Worm (Caenorhabditis elegans) whole organism, young adult: ENCODE data around the gene F58B4.5.
A peak's percentile ranks its signal among the peaks of the same experiment; 100 is the strongest.

ENCODE experiments used
- B0019.2 ChIP-seq: fragments of 200-800 bp; sonication (Bioruptor generic); conservative IDR thresholded peaks from 2 replicates; pipeline ENCODE4 v1.3.6; 2022; ENCODE audit warnings: missing genetic modification reagents, missing genetic modification characterization, missing compliant biosample characterization
- F22D6.2 ChIP-seq: sonication (generic microtip); optimal IDR thresholded peaks from 2 replicates; lab custom pipeline; 2016; ENCODE audit warnings: mild to moderate bottlenecking, missing genetic modification characterization, missing compliant biosample characterization
- F23B12.7 ChIP-seq: sonication (generic microtip); optimal IDR thresholded peaks from 2 replicates; lab custom pipeline; 2017; ENCODE audit warnings: missing genetic modification characterization, mild to moderate bottlenecking, missing compliant biosample characterization, antibody characterized with exemption, moderate library complexity; ENCODE audit not compliant: insufficient read depth
- F37B4.10 ChIP-seq: fragments of 200-800 bp; sonication (Bioruptor generic); IDR thresholded peaks from 2 replicates; pipeline ENCODE4 v1.3.6; 2022; ENCODE audit warnings: missing genetic modification characterization, missing compliant biosample characterization
- F49E8.2 ChIP-seq: sonication (generic microtip); optimal IDR thresholded peaks from 3 replicates; lab custom pipeline; 2017; ENCODE audit warnings: missing genetic modification characterization, mild to moderate bottlenecking, missing compliant biosample characterization, antibody characterized with exemption, moderate library complexity; ENCODE audit not compliant: insufficient read depth
- F57A8.1 ChIP-seq: fragments of 200-800 bp; sonication (Bioruptor generic); optimal IDR thresholded peaks from 2 replicates; lab custom pipeline; 2018; ENCODE audit warnings: mild to moderate bottlenecking, missing genetic modification characterization, moderate library complexity, missing compliant biosample characterization
- K12H6.12 ChIP-seq: fragments of 200-800 bp; sonication (Bioruptor generic); optimal IDR thresholded peaks from 2 replicates; lab custom pipeline; 2018; ENCODE audit warnings: mild to moderate bottlenecking, missing genetic modification characterization, missing compliant biosample characterization
- T07F8.4 ChIP-seq: sonication (generic microtip); optimal IDR thresholded peaks from 2 replicates; lab custom pipeline; 2016; ENCODE audit warnings: mild to moderate bottlenecking, missing genetic modification characterization, moderate library complexity, missing compliant biosample characterization
- T26A5.8 ChIP-seq: sonication (generic microtip); optimal IDR thresholded peaks from 2 replicates; lab custom pipeline; 2016; ENCODE audit warnings: missing genetic modification characterization, missing compliant biosample characterization
- Y53G8AR.9 ChIP-seq: fragments of 200-800 bp; sonication (Bioruptor generic); conservative IDR thresholded peaks from 2 replicates; pipeline ENCODE4 v1.3.6; 2022; ENCODE audit warnings: missing genetic modification reagents, missing genetic modification characterization, missing compliant biosample characterization
- Y95B8A.8 ChIP-seq: fragments of 200-800 bp; sonication (Bioruptor generic); IDR thresholded peaks from 2 replicates; pipeline ENCODE4 v1.3.6; 2022; ENCODE audit warnings: missing genetic modification reagents, missing genetic modification characterization, missing compliant biosample characterization
- ZK185.1 ChIP-seq: sonication (generic microtip); optimal IDR thresholded peaks from 2 replicates; lab custom pipeline; 2016; ENCODE audit warnings: mild to moderate bottlenecking, missing genetic modification characterization, missing compliant biosample characterization; ENCODE audit not compliant: poor library complexity, severe bottlenecking
- aptf-2 ChIP-seq: fragments of 200-800 bp; sonication (Bioruptor generic); conservative IDR thresholded peaks from 2 replicates; pipeline ENCODE4 v1.3.6; 2022; ENCODE audit warnings: missing genetic modification reagents, missing genetic modification characterization, missing compliant biosample characterization
- atf-7 ChIP-seq: sonication (generic microtip); optimal IDR thresholded peaks from 2 replicates; lab custom pipeline; 2017; ENCODE audit warnings: mild to moderate bottlenecking, missing genetic modification characterization, missing compliant biosample characterization
- athp-1 ChIP-seq: sonication (generic microtip); optimal IDR thresholded peaks from 2 replicates; lab custom pipeline; 2017; ENCODE audit warnings: mild to moderate bottlenecking, missing genetic modification characterization, missing compliant biosample characterization
- attf-5 ChIP-seq: fragments of 200-800 bp; sonication (Bioruptor generic); optimal IDR thresholded peaks from 2 replicates; lab custom pipeline; 2018; ENCODE audit warnings: mild to moderate bottlenecking, missing genetic modification characterization, missing compliant biosample characterization
- bed-1 ChIP-seq: fragments of 200-800 bp; sonication (Bioruptor generic); IDR thresholded peaks from 2 replicates; pipeline ENCODE4 v1.3.6; 2022; ENCODE audit warnings: missing genetic modification reagents, missing genetic modification characterization, missing compliant biosample characterization
- cebp-1 ChIP-seq, 2 experiments: fragments of 200-800 bp in 1 of 2; sonication (Bioruptor generic) in 1 of 2; sonication (generic microtip) in 1 of 2; IDR thresholded peaks in 1 of 2; optimal IDR thresholded peaks in 1 of 2; 2 replicates each; pipeline versions ENCODE4 v1.3.6 to Lab custom; 2017 to 2022; ENCODE audit warnings: missing compliant biosample characterization in 2 of 2, missing genetic modification characterization in 2 of 2, mild to moderate bottlenecking in 1 of 2, missing genetic modification reagents in 1 of 2, moderate library complexity in 1 of 2
- ceh-40 ChIP-seq: fragments of 200-800 bp; sonication (Bioruptor generic); IDR thresholded peaks from 2 replicates; pipeline ENCODE4 v1.3.6; 2022; ENCODE audit warnings: missing genetic modification characterization, missing compliant biosample characterization
- hlh-26 ChIP-seq: fragments of 200-800 bp; sonication (Bioruptor generic); conservative IDR thresholded peaks from 2 replicates; pipeline ENCODE4 v1.3.6; 2022; ENCODE audit warnings: missing genetic modification reagents, missing genetic modification characterization, missing compliant biosample characterization
- hsf-1 ChIP-seq: fragments of 200-800 bp; sonication (Bioruptor generic); IDR thresholded peaks from 2 replicates; pipeline ENCODE4 v1.3.6; 2022; ENCODE audit warnings: missing genetic modification reagents, missing genetic modification characterization, missing compliant biosample characterization
- let-526 ChIP-seq: fragments of 200-800 bp; sonication (Bioruptor generic); IDR thresholded peaks from 2 replicates; pipeline ENCODE4 v1.3.6; 2022; ENCODE audit warnings: missing genetic modification reagents, missing genetic modification characterization, missing compliant biosample characterization
- let-607 ChIP-seq, 2 experiments: fragments of 200-800 bp in 1 of 2; sonication (Bioruptor generic) in 1 of 2; sonication (generic microtip) in 1 of 2; optimal IDR thresholded peaks; 2 replicates each; lab custom pipeline; 2016 to 2018; ENCODE audit warnings: mild to moderate bottlenecking in 2 of 2, missing compliant biosample characterization in 2 of 2, missing genetic modification characterization in 2 of 2, moderate library complexity in 2 of 2, missing genotype in 1 of 2
- lir-1 ChIP-seq: fragments of 200-800 bp; sonication (Bioruptor generic); conservative IDR thresholded peaks from 2 replicates; pipeline ENCODE4 v1.3.6; 2022; ENCODE audit warnings: missing genetic modification reagents, missing genetic modification characterization, missing compliant biosample characterization
- madf-10 ChIP-seq: sonication (generic microtip); optimal IDR thresholded peaks from 2 replicates; lab custom pipeline; 2016; ENCODE audit warnings: mild to moderate bottlenecking, missing genetic modification characterization, missing compliant biosample characterization
- madf-3 ChIP-seq: fragments of 200-800 bp; sonication (Bioruptor generic); IDR thresholded peaks from 2 replicates; pipeline ENCODE4 v1.3.6; 2022; ENCODE audit warnings: missing genetic modification reagents, missing genetic modification characterization, missing compliant biosample characterization
- madf-6 ChIP-seq: fragments of 200-800 bp; sonication (Bioruptor generic); IDR thresholded peaks from 2 replicates; pipeline ENCODE4 v1.3.6; 2022; ENCODE audit warnings: missing genetic modification reagents, missing genetic modification characterization, missing compliant biosample characterization
- nhr-27 ChIP-seq: fragments of 200-800 bp; sonication (Bioruptor generic); optimal IDR thresholded peaks from 2 replicates; lab custom pipeline; 2018; ENCODE audit warnings: mild to moderate bottlenecking, missing genetic modification characterization, moderate library complexity, missing compliant biosample characterization
- pha-4 ChIP-seq: fragments of 150-350 bp; sonication (generic microtip); optimal IDR thresholded peaks from 2 replicates; lab custom pipeline; 2014; ENCODE audit warnings: missing biosample characterization, missing genetic modification reagents, missing genetic modification characterization
- rpc-1 ChIP-seq, 2 experiments: fragments of 150-350 bp in 1 of 2; sonication (generic microtip) in 1 of 2; optimal IDR thresholded peaks; 2 replicates each; lab custom pipeline; 2014 to 2018; ENCODE audit warnings: missing biosample characterization in 1 of 2, missing genetic modification characterization in 1 of 2, missing genetic modification reagents in 1 of 2, missing genotype in 1 of 2
- snpc-1.1 ChIP-seq: sonication (generic microtip); optimal IDR thresholded peaks from 2 replicates; lab custom pipeline; 2017; ENCODE audit warnings: missing genetic modification characterization, mild to moderate bottlenecking, missing compliant biosample characterization, antibody characterized with exemption, moderate library complexity, missing genotype, missing genetic modification reagents; ENCODE audit not compliant: insufficient read depth
- somi-1 ChIP-seq: fragments of 200-800 bp; sonication (Bioruptor generic); optimal IDR thresholded peaks from 2 replicates; lab custom pipeline; 2018; ENCODE audit warnings: mild to moderate bottlenecking, missing genetic modification characterization, missing compliant biosample characterization
- sptf-2 ChIP-seq: fragments of 200-800 bp; sonication (Bioruptor generic); optimal IDR thresholded peaks from 2 replicates; lab custom pipeline; 2018; ENCODE audit warnings: mild to moderate bottlenecking, missing genetic modification characterization, missing compliant biosample characterization
- unc-130 ChIP-seq: sonication (generic microtip); optimal IDR thresholded peaks from 2 replicates; lab custom pipeline; 2016; ENCODE audit warnings: missing genetic modification reagents, missing genetic modification characterization, missing compliant biosample characterization
- ztf-22 ChIP-seq: fragments of 200-800 bp; sonication (Bioruptor generic); optimal IDR thresholded peaks from 2 replicates; lab custom pipeline; 2018; ENCODE audit warnings: mild to moderate bottlenecking, missing genetic modification characterization, moderate library complexity, missing compliant biosample characterization

The F58B4.5 gene

ce11 chrV:10967594-10968273 is 35.2 kb downstream of the F58B4.5 start (continued):
- TF ChIP-seq attf-5 (GFP tag; lab: Kevin White, UChicago) = peak; percentile 24
- TF ChIP-seq atf-7 (tag; lab: Kevin White, UChicago) = peak; percentile 78
- TF ChIP-seq Y53G8AR.9 = 0 out of 2 replicates have a peak, but pooled peaks have one; percentile 66
- no peak for TF ChIP-seq F37B4.10 (GFP tag; lab: Robert Waterston, UW)
- TF ChIP-seq hlh-26 (GFP tag; lab: Robert Waterston, UW) = no peak
- peak; percentile 51 for TF ChIP-seq unc-130
- peak; percentile 38 for TF ChIP-seq T07F8.4
- TF ChIP-seq madf-6 (GFP tag; lab: Robert Waterston, UW) = peak; percentile 69
- no peak for TF ChIP-seq lir-1 (GFP tag; lab: Robert Waterston, UW)
- peak; percentile 27 for TF ChIP-seq ZK185.1
- TF ChIP-seq cebp-1 (GFP tag; IDR thresholded peaks at IDR 0.05; lab: Robert Waterston, UW) = no peak
- TF ChIP-seq cebp-1 (tag; optimal IDR thresholded peaks at IDR 0.05; lab: Kevin White, UChicago) = no peak
- peak; percentile 37; the same call in 1 of the 2 replicates for TF ChIP-seq Y95B8A.8 (GFP tag; lab: Robert Waterston, UW)
- TF ChIP-seq aptf-2 (GFP tag; lab: Robert Waterston, UW) = no peak
- TF ChIP-seq somi-1 = no peak
- peak; percentile 89 for TF ChIP-seq pha-4 (tag; lab: Kevin White, UChicago)
- peak; percentile 41 for TF ChIP-seq ztf-22 (GFP tag; lab: Kevin White, UChicago)
- TF ChIP-seq let-607 (tag; optimal IDR thresholded peaks at IDR 0.05; lab: Kevin White, UChicago) = peak; percentile 98 to 99
- TF ChIP-seq, all 124 proteins: peak for 38

ce11 chrV:10970070-10970469 is 37.6 kb downstream of the F58B4.5 start, which contains the start of gene F17C11.22:
Gene F17C11.22, minus strand, starts transcription at chrV:10970170.
- no peak for TF ChIP-seq rpc-1 (optimal IDR thresholded peaks at IDR 0.05; lab: Kevin White, UChicago)
- no peak for TF ChIP-seq rpc-1 (tag; optimal IDR thresholded peaks at IDR 0.05; lab: Kevin White, UChicago)
- TF ChIP-seq Y95B8A.8 (GFP tag; lab: Robert Waterston, UW) = no peak
- no peak for TF ChIP-seq bed-1 (GFP tag; lab: Robert Waterston, UW)
- TF ChIP-seq sptf-2 (GFP tag; lab: Kevin White, UChicago) = no peak
- no peak for TF ChIP-seq madf-3 (GFP tag; lab: Robert Waterston, UW)
- TF ChIP-seq cebp-1 (GFP tag; IDR thresholded peaks at IDR 0.05; lab: Robert Waterston, UW) = no peak
- TF ChIP-seq cebp-1 (tag; optimal IDR thresholded peaks at IDR 0.05; lab: Kevin White, UChicago) = no peak
- no peak for TF ChIP-seq ceh-40
- TF ChIP-seq snpc-1.1 (tag; lab: Kevin White, UChicago) = no peak
- TF ChIP-seq madf-10 = no peak
- TF ChIP-seq F22D6.2 (tag; lab: Kevin White, UChicago) = no peak
- TF ChIP-seq hsf-1 (GFP tag; lab: Robert Waterston, UW) = no peak
- no peak for TF ChIP-seq B0019.2 (GFP tag; lab: Robert Waterston, UW)
- TF ChIP-seq athp-1 (tag; lab: Kevin White, UChicago) = no peak
- TF ChIP-seq K12H6.12 (tag; lab: Kevin White, UChicago) = no peak
- no peak for TF ChIP-seq nhr-27 (tag; lab: Kevin White, UChicago)
- no peak for TF ChIP-seq F23B12.7
- no peak for TF ChIP-seq let-526
- TF ChIP-seq T26A5.8 (tag; lab: Kevin White, UChicago) = no peak
- no peak for TF ChIP-seq F57A8.1 (GFP tag; lab: Kevin White, UChicago)
- no peak for TF ChIP-seq F49E8.2
